Worm (Caenorhabditis elegans) whole organism, L2 larva: ENCODE data around the gene F41C3.7.

Experiments
- C34F6.9 ChIP-seq: fragments of 150-350 bp; optimal IDR thresholded peaks from 2 replicates; lab custom pipeline; 2014; ENCODE audit warnings: missing biosample characterization, missing genetic modification characterization
- F13H6.1 ChIP-seq: sonication (generic microtip); optimal IDR thresholded peaks from 2 replicates; lab custom pipeline; 2016; ENCODE audit warnings: missing genetic modification characterization, missing compliant biosample characterization
- R02D3.7 ChIP-seq: fragments of 150-350 bp; optimal IDR thresholded peaks from 2 replicates; lab custom pipeline; 2014; ENCODE audit warnings: missing biosample characterization, missing genetic modification characterization
- Y55F3AM.14 ChIP-seq: fragments of 200-800 bp; sonication (Bioruptor generic); optimal IDR thresholded peaks from 2 replicates; lab custom pipeline; 2018; ENCODE audit warnings: mild to moderate bottlenecking, missing genetic modification characterization, missing compliant biosample characterization
- ZK546.5 ChIP-seq: sonication (generic microtip); optimal IDR thresholded peaks from 2 replicates; lab custom pipeline; 2017; ENCODE audit warnings: missing biosample characterization, missing genetic modification characterization
- aly-2 ChIP-seq: fragments of 150-350 bp; optimal IDR thresholded peaks from 2 replicates; lab custom pipeline; 2014; ENCODE audit warnings: missing biosample characterization, missing genetic modification characterization
- ama-1 ChIP-seq: fragments of 150-350 bp; optimal IDR thresholded peaks from 2 replicates; lab custom pipeline; 2018; ENCODE audit warnings: inconsistent platforms
- blmp-1 ChIP-seq: sonication (generic microtip); optimal IDR thresholded peaks from 2 replicates; lab custom pipeline; 2017; ENCODE audit warnings: missing genetic modification characterization, mild to moderate bottlenecking, missing compliant biosample characterization, antibody characterized with exemption, moderate library complexity; ENCODE audit not compliant: insufficient read depth
- ceh-16 ChIP-seq: fragments of 150-350 bp; optimal IDR thresholded peaks from 2 replicates; lab custom pipeline; 2014; ENCODE audit warnings: missing biosample characterization, missing genetic modification characterization
- ceh-82 ChIP-seq: fragments of 150-350 bp; optimal IDR thresholded peaks from 2 replicates; lab custom pipeline; 2014; ENCODE audit warnings: missing biosample characterization, missing genetic modification characterization
- crh-2 ChIP-seq: sonication (generic microtip); optimal IDR thresholded peaks from 2 replicates; lab custom pipeline; 2017; ENCODE audit warnings: missing biosample characterization, missing genetic modification characterization
- dmd-4 ChIP-seq: sonication (generic microtip); optimal IDR thresholded peaks from 2 replicates; lab custom pipeline; 2017; ENCODE audit warnings: missing biosample characterization, missing genetic modification characterization
- egl-27 ChIP-seq: sonication (generic microtip); optimal IDR thresholded peaks from 3 replicates; lab custom pipeline; 2017; ENCODE audit warnings: missing biosample characterization, missing genetic modification reagents, missing genetic modification characterization
- elt-1 ChIP-seq: fragments of 150-350 bp; optimal IDR thresholded peaks from 2 replicates; lab custom pipeline; 2014; ENCODE audit warnings: missing biosample characterization, missing genetic modification characterization
- elt-3 ChIP-seq: sonication (generic microtip); optimal IDR thresholded peaks from 2 replicates; lab custom pipeline; 2017; ENCODE audit warnings: missing biosample characterization, missing genetic modification characterization
- fos-1 ChIP-seq: fragments of 150-350 bp; optimal IDR thresholded peaks from 2 replicates; lab custom pipeline; 2014; ENCODE audit warnings: missing biosample characterization, missing genetic modification characterization
- gmeb-1 ChIP-seq: fragments of 150-350 bp; optimal IDR thresholded peaks from 2 replicates; lab custom pipeline; 2014; ENCODE audit warnings: missing biosample characterization, missing genetic modification characterization
- lin-11 ChIP-seq: fragments of 150-350 bp; sonication (generic microtip); optimal IDR thresholded peaks from 2 replicates; lab custom pipeline; 2014; ENCODE audit warnings: missing biosample characterization, missing genetic modification characterization, inconsistent platforms, mixed read lengths
- lin-13 ChIP-seq: fragments of 150-350 bp; optimal IDR thresholded peaks from 2 replicates; lab custom pipeline; 2014; ENCODE audit warnings: missing biosample characterization, missing genetic modification reagents, missing genetic modification characterization
- lin-39 ChIP-seq: fragments of 150-350 bp; optimal IDR thresholded peaks from 2 replicates; lab custom pipeline; 2014; ENCODE audit warnings: missing biosample characterization, missing genetic modification reagents, missing genetic modification characterization
- mab-5 ChIP-seq: fragments of 150-350 bp; optimal IDR thresholded peaks from 2 replicates; lab custom pipeline; 2014; ENCODE audit warnings: missing biosample characterization, missing genetic modification characterization
- mbf-1 ChIP-seq: sonication (generic microtip); optimal IDR thresholded peaks from 2 replicates; lab custom pipeline; 2017; ENCODE audit warnings: missing biosample characterization, missing genetic modification characterization
- mdl-1 ChIP-seq, 2 experiments: fragments of 150-350 bp in 1 of 2; sonication (generic microtip) in 1 of 2; optimal IDR thresholded peaks; 2 replicates each; lab custom pipeline; 2017; ENCODE audit warnings: missing biosample characterization in 2 of 2, missing genetic modification characterization in 2 of 2
- nhr-10 ChIP-seq: sonication (generic microtip); optimal IDR thresholded peaks from 2 replicates; lab custom pipeline; 2017; ENCODE audit warnings: missing biosample characterization, missing genetic modification characterization
- nhr-11 ChIP-seq: fragments of 150-350 bp; optimal IDR thresholded peaks from 2 replicates; lab custom pipeline; 2014; ENCODE audit warnings: missing biosample characterization, missing genetic modification characterization
- nhr-129 ChIP-seq: fragments of 150-350 bp; optimal IDR thresholded peaks from 2 replicates; lab custom pipeline; 2014; ENCODE audit warnings: missing biosample characterization, missing genetic modification characterization
- nhr-21 ChIP-seq: fragments of 150-350 bp; optimal IDR thresholded peaks from 2 replicates; lab custom pipeline; 2014; ENCODE audit warnings: missing biosample characterization, missing genetic modification characterization
- nhr-23 ChIP-seq: fragments of 150-350 bp; optimal IDR thresholded peaks from 2 replicates; lab custom pipeline; 2014; ENCODE audit warnings: missing biosample characterization, missing genetic modification reagents, missing genetic modification characterization
- nhr-237 ChIP-seq: fragments of 150-350 bp; optimal IDR thresholded peaks from 2 replicates; lab custom pipeline; 2014; ENCODE audit warnings: missing biosample characterization, missing genetic modification characterization
- nhr-25 ChIP-seq: fragments of 150-350 bp; sonication (generic microtip); optimal IDR thresholded peaks from 3 replicates; lab custom pipeline; 2014; ENCODE audit warnings: missing biosample characterization, missing genetic modification characterization
- nhr-6 ChIP-seq: fragments of 150-350 bp; optimal IDR thresholded peaks from 2 replicates; lab custom pipeline; 2014; ENCODE audit warnings: missing biosample characterization, missing genetic modification characterization
- nhr-77 ChIP-seq: fragments of 150-350 bp; optimal IDR thresholded peaks from 2 replicates; lab custom pipeline; 2014; ENCODE audit warnings: missing biosample characterization, missing genetic modification characterization
- peb-1 ChIP-seq: fragments of 150-350 bp; optimal IDR thresholded peaks from 2 replicates; lab custom pipeline; 2014; ENCODE audit warnings: missing biosample characterization, missing genetic modification characterization
- skn-1 ChIP-seq: sonication (generic microtip); optimal IDR thresholded peaks from 2 replicates; lab custom pipeline; 2017; ENCODE audit warnings: missing biosample characterization, missing genetic modification characterization
- sma-3 ChIP-seq: sonication (generic microtip); optimal IDR thresholded peaks from 2 replicates; lab custom pipeline; 2016; ENCODE audit warnings: missing genetic modification reagents, missing genetic modification characterization, missing compliant biosample characterization
- sma-9 ChIP-seq, 2 experiments: fragments of 150-350 bp in 1 of 2; sonication (generic microtip) in 1 of 2; optimal IDR thresholded peaks; 2 replicates each; lab custom pipeline; 2014 to 2016; ENCODE audit warnings: missing genetic modification characterization in 2 of 2, mild to moderate bottlenecking in 1 of 2, missing biosample characterization in 1 of 2, missing compliant biosample characterization in 1 of 2, missing genetic modification reagents in 1 of 2, moderate library complexity in 1 of 2
- snpc-4 ChIP-seq: fragments of 150-350 bp; optimal IDR thresholded peaks from 2 replicates; lab custom pipeline; 2014; ENCODE audit warnings: missing biosample characterization, missing genetic modification characterization
- unc-39 ChIP-seq: fragments of 150-350 bp; optimal IDR thresholded peaks from 2 replicates; lab custom pipeline; 2014; ENCODE audit warnings: missing biosample characterization, missing genetic modification characterization
- unc-55 ChIP-seq: fragments of 150-350 bp; sonication (generic microtip); optimal IDR thresholded peaks from 3 replicates; lab custom pipeline; 2014; ENCODE audit warnings: missing biosample characterization, missing genetic modification reagents, missing genetic modification characterization
- unc-62 ChIP-seq: fragments of 150-350 bp; optimal IDR thresholded peaks from 2 replicates; lab custom pipeline; 2014; ENCODE audit warnings: missing biosample characterization, missing genetic modification reagents, missing genetic modification characterization
- zag-1 ChIP-seq: fragments of 150-350 bp; optimal IDR thresholded peaks from 2 replicates; lab custom pipeline; 2014; ENCODE audit warnings: missing biosample characterization, missing genetic modification characterization
- ztf-1 ChIP-seq: fragments of 200-800 bp; sonication (Bioruptor generic); conservative IDR thresholded peaks from 2 replicates; pipeline ENCODE4 v1.3.6; 2022; ENCODE audit warnings: missing genetic modification characterization, missing compliant biosample characterization
- ztf-11 ChIP-seq: sonication (generic microtip); optimal IDR thresholded peaks from 2 replicates; lab custom pipeline; 2017; ENCODE audit warnings: missing biosample characterization, missing genetic modification characterization
- ztf-4 ChIP-seq: fragments of 150-350 bp; optimal IDR thresholded peaks from 2 replicates; lab custom pipeline; 2014; ENCODE audit warnings: missing biosample characterization, missing genetic modification characterization

Gene F41C3.7

ce11 chrII:4769886-4770285 is 40.1 kb downstream of the F41C3.7 start:
- TF ChIP-seq nhr-77 (tag; lab: Kevin White, UChicago) (no peak), ztf-4 (tag; lab: Kevin White, UChicago) (no peak), snpc-4 (tag; lab: Kevin White, UChicago) (no peak), aly-2 (tag; lab: Kevin White, UChicago) (no peak), ceh-16 (no peak), mdl-1 (tag; optimal IDR thresholded peaks at IDR 0.05; lab: Kevin White, UChicago) (no peak), nhr-10 (tag; lab: Kevin White, UChicago) (no peak), blmp-1 (tag; lab: Kevin White, UChicago) (no peak), skn-1 (tag; lab: Kevin White, UChicago) (no peak), crh-2 (tag; lab: Kevin White, UChicago) (peak; percentile 45), nhr-25 (no peak), nhr-21 (tag; lab: Kevin White, UChicago) (no peak), R02D3.7 (no peak), mab-5 (tag; lab: Kevin White, UChicago) (no peak), mbf-1 (tag; lab: Kevin White, UChicago) (no peak), lin-11 (tag; lab: Kevin White, UChicago) (no peak), Y55F3AM.14 (no peak), lin-39 (tag; lab: Kevin White, UChicago) (no peak), zag-1 (tag; lab: Kevin White, UChicago) (no peak), ztf-11 (tag; lab: Kevin White, UChicago) (no peak), unc-39 (tag; lab: Kevin White, UChicago) (no peak), nhr-237 (tag; lab: Kevin White, UChicago) (no peak), dmd-4 (no peak), unc-55 (GFP tag; lab: Kevin White, UChicago) (no peak), nhr-23 (tag; lab: Kevin White, UChicago) (no peak), ama-1 (lab: Kevin White, UChicago) (no peak), fos-1 (tag; lab: Kevin White, UChicago) (peak; percentile 91), ceh-82 (no peak), nhr-6 (tag; lab: Kevin White, UChicago) (no peak), F13H6.1 (peak; percentile 46), lin-13 (no peak), sma-3 (GFP tag; lab: Kevin White, UChicago) (no peak), gmeb-1 (tag; lab: Kevin White, UChicago) (peak; percentile 33), sma-9 (GFP tag; optimal IDR thresholded peaks at IDR 0.05; lab: Kevin White, UChicago) (peak; percentile 42), sma-9 (tag; optimal IDR thresholded peaks at IDR 0.05; lab: Kevin White, UChicago) (no peak), ztf-1 (GFP tag; lab: Robert Waterston, UW) (no peak), elt-3 (tag; lab: Kevin White, UChicago) (no peak)

ce11 chrII:4771282-4771681 is 41.4 kb downstream of the F41C3.7 start, which contains the start of gene F26G1.5:
Gene F26G1.5 (minus strand): TSS chrII:4771382.
- TF ChIP-seq crh-2 (tag; lab: Kevin White, UChicago) (no peak), unc-62 (GFP tag; lab: Kevin White, UChicago) (no peak)

ce11 chrII:4772441-4772840 is 42.6 kb downstream of the F41C3.7 start:
- TF ChIP-seq blmp-1 (tag; lab: Kevin White, UChicago) (peak; percentile 18), nhr-21 (tag; lab: Kevin White, UChicago) (no peak), ceh-16 (no peak), elt-1 (no peak), aly-2 (tag; lab: Kevin White, UChicago) (no peak), unc-55 (GFP tag; lab: Kevin White, UChicago) (no peak), snpc-4 (tag; lab: Kevin White, UChicago) (no peak), peb-1 (tag; lab: Kevin White, UChicago) (no peak), nhr-23 (tag; lab: Kevin White, UChicago) (no peak), nhr-237 (tag; lab: Kevin White, UChicago) (no peak), dmd-4 (no peak), unc-39 (tag; lab: Kevin White, UChicago) (no peak), ztf-11 (tag; lab: Kevin White, UChicago) (no peak), F13H6.1 (peak; percentile 12), Y55F3AM.14 (no peak), ztf-1 (GFP tag; lab: Robert Waterston, UW) (no peak), fos-1 (tag; lab: Kevin White, UChicago) (peak; percentile 2), nhr-129 (tag; lab: Kevin White, UChicago) (no peak), sma-9 (GFP tag; optimal IDR thresholded peaks at IDR 0.05; lab: Kevin White, UChicago) (no peak), sma-9 (tag; optimal IDR thresholded peaks at IDR 0.05; lab: Kevin White, UChicago) (no peak), nhr-11 (tag; lab: Kevin White, UChicago) (no peak), C34F6.9 (tag; lab: Kevin White, UChicago) (no peak), egl-27 (no peak), nhr-10 (tag; lab: Kevin White, UChicago) (no peak), unc-62 (GFP tag; lab: Kevin White, UChicago) (no peak), ZK546.5 (tag; lab: Kevin White, UChicago) (no peak)
